Fruit fly (Drosophila melanogaster): ENCODE data around the gene mub.
A peak's percentile ranks its signal among the peaks of the same experiment; 100 is the strongest.

The mub gene

DNA sequence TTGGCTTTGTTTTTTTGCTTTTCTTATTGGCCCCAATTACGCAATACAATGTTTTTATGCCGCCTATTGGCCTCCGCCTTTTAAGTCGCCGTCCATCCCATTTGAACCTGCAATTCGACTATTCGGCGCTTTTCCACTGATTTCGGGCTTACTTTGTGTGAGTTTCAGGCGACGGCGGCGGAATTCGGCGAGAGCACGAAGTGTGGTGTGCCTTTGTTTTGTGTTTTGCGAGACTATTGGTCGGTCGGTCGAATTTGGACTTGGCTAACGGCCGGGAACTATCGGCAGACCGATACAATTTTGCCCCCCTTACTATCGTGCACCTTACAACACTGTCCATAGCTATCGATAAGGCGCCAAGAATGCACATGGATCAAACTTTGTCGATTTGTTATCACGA is 3.5 kb upstream of the mub start, which contains the start of gene P5CDh1:
Gene P5CDh1 (minus strand): TSS at position 278 of the 400 bp plus-strand sequence.
- TF ChIP-seq CG5204 (GFP tag; optimal IDR thresholded peaks at IDR 0.05) (peak; percentile 49), pad (GFP tag; optimal IDR thresholded peaks at IDR 0.05) (peak; percentile 16), CG7045 (GFP tag; optimal IDR thresholded peaks at IDR 0.05) (no peak), Crg-1 (GFP tag; optimal IDR thresholded peaks at IDR 0.05) (peak; percentile 77), bab1 (GFP tag; optimal IDR thresholded peaks at IDR 0.05) (peak; percentile 64), CG33017 (tag; optimal IDR thresholded peaks at IDR 0.05) (no peak), cic (GFP tag; optimal IDR thresholded peaks at IDR 0.05) (peak; percentile 3), tj (GFP tag; optimal IDR thresholded peaks at IDR 0.05) (no peak), CG12768 (GFP tag; optimal IDR thresholded peaks at IDR 0.05) (peak; percentile 79), Hr96 (GFP tag; optimal IDR thresholded peaks at IDR 0.05) (peak; percentile 68), CG1620 (GFP tag; optimal IDR thresholded peaks at IDR 0.05) (peak; percentile 68), ovo (GFP tag; optimal IDR thresholded peaks at IDR 0.05) (peak; percentile 36), CG7101 (tag; optimal IDR thresholded peaks at IDR 0.05) (peak; percentile 40), CG11617 (GFP tag; optimal IDR thresholded peaks at IDR 0.05) (peak; percentile 88), kay (GFP tag; ENCODE audit: borderline replicate concordance) (no peak), Mnt (GFP tag; optimal IDR thresholded peaks at IDR 0.05) (peak; percentile 52)

dm6 chr3L:21842286-21842685 is 2.3 kb upstream of the mub start, which contains the start of gene CG14563:
Gene CG14563 (minus strand): TSS chr3L:21842386.
- TF ChIP-seq CG1620 (GFP tag; optimal IDR thresholded peaks at IDR 0.05) (no peak), CG33017 (tag; optimal IDR thresholded peaks at IDR 0.05) (no peak), Crg-1 (GFP tag; optimal IDR thresholded peaks at IDR 0.05) (no peak)

dm6 chr3L:21843307-21843706 is 1.3 kb upstream of the mub start:
- TF ChIP-seq CG11617 (GFP tag; optimal IDR thresholded peaks at IDR 0.05) (no peak), CG7045 (GFP tag; optimal IDR thresholded peaks at IDR 0.05) (no peak), Mnt (GFP tag; optimal IDR thresholded peaks at IDR 0.05) (no peak), Clk (GFP tag; optimal IDR thresholded peaks at IDR 0.05) (no peak), CG12768 (GFP tag; optimal IDR thresholded peaks at IDR 0.05) (no peak), CG1620 (GFP tag; optimal IDR thresholded peaks at IDR 0.05) (no peak), CG14711 (tag; optimal IDR thresholded peaks at IDR 0.05) (no peak), bab1 (GFP tag; optimal IDR thresholded peaks at IDR 0.05) (no peak), CG7101 (tag; optimal IDR thresholded peaks at IDR 0.05) (no peak), CG33017 (tag; optimal IDR thresholded peaks at IDR 0.05) (no peak), cic (GFP tag; optimal IDR thresholded peaks at IDR 0.05) (no peak), CG5204 (GFP tag; optimal IDR thresholded peaks at IDR 0.05) (no peak), ovo (GFP tag; optimal IDR thresholded peaks at IDR 0.05) (no peak), Crg-1 (GFP tag; optimal IDR thresholded peaks at IDR 0.05) (no peak), toe (GFP tag; optimal IDR thresholded peaks at IDR 0.05) (no peak), pad (GFP tag; optimal IDR thresholded peaks at IDR 0.05) (no peak), Hr96 (GFP tag; optimal IDR thresholded peaks at IDR 0.05) (no peak), cnc (optimal IDR thresholded peaks at IDR 0.05) (no peak), kay (GFP tag; ENCODE audit: borderline replicate concordance) (no peak)

DNA sequence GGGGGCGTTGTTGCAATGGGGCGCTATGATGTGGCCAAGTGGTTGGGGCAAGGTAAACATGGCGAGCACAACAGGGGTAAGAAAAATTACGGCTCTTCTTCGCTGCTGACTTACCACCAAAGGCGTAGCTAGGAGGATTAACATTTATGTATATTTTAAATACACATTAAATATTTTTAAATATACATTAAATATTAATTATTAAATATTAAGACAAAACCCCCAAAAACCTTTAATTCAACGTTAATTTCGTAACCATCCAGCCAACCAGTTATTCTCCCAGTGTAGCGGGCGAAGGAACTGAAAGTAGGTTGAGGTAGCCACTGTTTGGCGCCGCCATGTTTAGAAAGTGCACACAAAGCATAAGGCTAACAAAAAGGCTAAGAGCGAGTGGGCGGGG is 2.0 kb downstream of the mub start:
- TF ChIP-seq CG12768 (GFP tag; optimal IDR thresholded peaks at IDR 0.05), result peak; percentile 26
- TF ChIP-seq Clk (GFP tag; optimal IDR thresholded peaks at IDR 0.05), result no peak
- TF ChIP-seq CG1620 (GFP tag; optimal IDR thresholded peaks at IDR 0.05), result no peak
- TF ChIP-seq CG11617 (GFP tag; optimal IDR thresholded peaks at IDR 0.05), result peak; percentile 9
- TF ChIP-seq CG7045 (GFP tag; optimal IDR thresholded peaks at IDR 0.05), result peak; percentile 52

- TF ChIP-seq cnc (optimal IDR thresholded peaks at IDR 0.05), result no peak
- TF ChIP-seq Hr96 (GFP tag; optimal IDR thresholded peaks at IDR 0.05), result no peak
- TF ChIP-seq CG14711 (tag; optimal IDR thresholded peaks at IDR 0.05), result no peak
- TF ChIP-seq pad (GFP tag; optimal IDR thresholded peaks at IDR 0.05), result no peak
- TF ChIP-seq cic (GFP tag; optimal IDR thresholded peaks at IDR 0.05), result no peak
- no peak for TF ChIP-seq Clk (GFP tag; optimal IDR thresholded peaks at IDR 0.05)
- TF ChIP-seq CG1620 (GFP tag; optimal IDR thresholded peaks at IDR 0.05), result no peak
- no peak for TF ChIP-seq tj (GFP tag; optimal IDR thresholded peaks at IDR 0.05)
- TF ChIP-seq CG7045 (GFP tag; optimal IDR thresholded peaks at IDR 0.05), result no peak
- no peak for TF ChIP-seq CG12768 (GFP tag; optimal IDR thresholded peaks at IDR 0.05)
- TF ChIP-seq CG5204 (GFP tag; optimal IDR thresholded peaks at IDR 0.05), result no peak
- no peak for TF ChIP-seq bab1 (GFP tag; optimal IDR thresholded peaks at IDR 0.05)
- no peak for TF ChIP-seq CG33017 (tag; optimal IDR thresholded peaks at IDR 0.05)
- TF ChIP-seq ovo (GFP tag; optimal IDR thresholded peaks at IDR 0.05), result no peak
- no peak for TF ChIP-seq CG7101 (tag; optimal IDR thresholded peaks at IDR 0.05)
- no peak for TF ChIP-seq Crg-1 (GFP tag; optimal IDR thresholded peaks at IDR 0.05)
- no peak for TF ChIP-seq kay (GFP tag; ENCODE audit: borderline replicate concordance)
- no peak for TF ChIP-seq CG11617 (GFP tag; optimal IDR thresholded peaks at IDR 0.05)
These were observed 3.7 kb downstream of the mub start for dm6 chr3L:21848320-21848719.

- TF ChIP-seq cnc (optimal IDR thresholded peaks at IDR 0.05) (no peak), Clk (GFP tag; optimal IDR thresholded peaks at IDR 0.05) (no peak), kay (GFP tag; ENCODE audit: borderline replicate concordance) (no peak)
These were observed 14.9 kb downstream of the mub start for dm6 chr3L:21859299-21860052.

DNA sequence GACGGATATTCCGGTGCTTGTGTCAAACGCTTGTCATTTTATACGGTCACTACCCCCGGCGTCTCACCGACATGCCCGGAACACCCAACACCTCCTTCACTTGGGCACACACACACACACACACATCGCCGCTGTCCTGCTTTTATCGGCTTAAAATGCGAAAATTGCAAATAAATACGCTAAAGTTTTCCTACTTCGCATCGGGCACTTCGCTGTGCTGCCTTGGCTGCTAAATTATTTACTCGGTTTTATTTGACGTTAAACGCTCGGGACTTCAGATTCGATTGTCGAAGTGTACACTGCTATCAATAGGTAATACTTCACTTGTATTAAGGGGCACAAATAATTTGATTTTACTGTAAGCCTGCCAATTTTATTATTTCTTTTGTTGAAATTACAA is 27.2 kb downstream of the mub start:
- TF ChIP-seq Mnt (GFP tag; optimal IDR thresholded peaks at IDR 0.05), result no peak
- no peak for TF ChIP-seq CG5204 (GFP tag; optimal IDR thresholded peaks at IDR 0.05)
- TF ChIP-seq ovo (GFP tag; optimal IDR thresholded peaks at IDR 0.05), result no peak
- TF ChIP-seq CG1620 (GFP tag; optimal IDR thresholded peaks at IDR 0.05), result no peak
- TF ChIP-seq cnc (optimal IDR thresholded peaks at IDR 0.05), result no peak
- TF ChIP-seq cic (GFP tag; optimal IDR thresholded peaks at IDR 0.05), result no peak
- no peak for TF ChIP-seq CG7101 (tag; optimal IDR thresholded peaks at IDR 0.05)
- TF ChIP-seq kay (GFP tag; ENCODE audit: borderline replicate concordance), result no peak
- TF ChIP-seq toe (GFP tag; optimal IDR thresholded peaks at IDR 0.05), result no peak
- TF ChIP-seq CG14711 (tag; optimal IDR thresholded peaks at IDR 0.05), result no peak
- no peak for TF ChIP-seq bab1 (GFP tag; optimal IDR thresholded peaks at IDR 0.05)
- no peak for TF ChIP-seq CG12768 (GFP tag; optimal IDR thresholded peaks at IDR 0.05)
- no peak for TF ChIP-seq CG33017 (tag; optimal IDR thresholded peaks at IDR 0.05)
- TF ChIP-seq Hr96 (GFP tag; optimal IDR thresholded peaks at IDR 0.05), result no peak

Measured in whole organism, adult.